Worm (Caenorhabditis elegans) whole organism, L2 larva: ENCODE measurements around the gene Y24D9A.7.

ENCODE experiments used
- C34F6.9 ChIP-seq: fragments of 150-350 bp; optimal IDR thresholded peaks from 2 replicates; lab custom pipeline; 2014; ENCODE audit warnings: missing biosample characterization, missing genetic modification characterization
- R02D3.7 ChIP-seq: fragments of 150-350 bp; optimal IDR thresholded peaks from 2 replicates; lab custom pipeline; 2014; ENCODE audit warnings: missing biosample characterization, missing genetic modification characterization
- ZK546.5 ChIP-seq: sonication (generic microtip); optimal IDR thresholded peaks from 2 replicates; lab custom pipeline; 2017; ENCODE audit warnings: missing biosample characterization, missing genetic modification characterization
- ama-1 ChIP-seq: fragments of 150-350 bp; optimal IDR thresholded peaks from 2 replicates; lab custom pipeline; 2018; ENCODE audit warnings: inconsistent platforms
- ceh-16 ChIP-seq: fragments of 150-350 bp; optimal IDR thresholded peaks from 2 replicates; lab custom pipeline; 2014; ENCODE audit warnings: missing biosample characterization, missing genetic modification characterization
- elt-3 ChIP-seq: sonication (generic microtip); optimal IDR thresholded peaks from 2 replicates; lab custom pipeline; 2017; ENCODE audit warnings: missing biosample characterization, missing genetic modification characterization
- lin-39 ChIP-seq: fragments of 150-350 bp; optimal IDR thresholded peaks from 2 replicates; lab custom pipeline; 2014; ENCODE audit warnings: missing biosample characterization, missing genetic modification reagents, missing genetic modification characterization
- lsy-2 ChIP-seq, 2 experiments: fragments of 150-350 bp in 1 of 2; sonication (generic microtip) in 1 of 2; optimal IDR thresholded peaks; 2 replicates each; lab custom pipeline; 2014 to 2017; ENCODE audit warnings: missing biosample characterization in 2 of 2, missing genetic modification characterization in 2 of 2
- nhr-10 ChIP-seq: sonication (generic microtip); optimal IDR thresholded peaks from 2 replicates; lab custom pipeline; 2017; ENCODE audit warnings: missing biosample characterization, missing genetic modification characterization
- nhr-21 ChIP-seq: fragments of 150-350 bp; optimal IDR thresholded peaks from 2 replicates; lab custom pipeline; 2014; ENCODE audit warnings: missing biosample characterization, missing genetic modification characterization
- nhr-6 ChIP-seq: fragments of 150-350 bp; optimal IDR thresholded peaks from 2 replicates; lab custom pipeline; 2014; ENCODE audit warnings: missing biosample characterization, missing genetic modification characterization
- unc-62 ChIP-seq: fragments of 150-350 bp; optimal IDR thresholded peaks from 2 replicates; lab custom pipeline; 2014; ENCODE audit warnings: missing biosample characterization, missing genetic modification reagents, missing genetic modification characterization
- ztf-11 ChIP-seq: sonication (generic microtip); optimal IDR thresholded peaks from 2 replicates; lab custom pipeline; 2017; ENCODE audit warnings: missing biosample characterization, missing genetic modification characterization

DNA sequence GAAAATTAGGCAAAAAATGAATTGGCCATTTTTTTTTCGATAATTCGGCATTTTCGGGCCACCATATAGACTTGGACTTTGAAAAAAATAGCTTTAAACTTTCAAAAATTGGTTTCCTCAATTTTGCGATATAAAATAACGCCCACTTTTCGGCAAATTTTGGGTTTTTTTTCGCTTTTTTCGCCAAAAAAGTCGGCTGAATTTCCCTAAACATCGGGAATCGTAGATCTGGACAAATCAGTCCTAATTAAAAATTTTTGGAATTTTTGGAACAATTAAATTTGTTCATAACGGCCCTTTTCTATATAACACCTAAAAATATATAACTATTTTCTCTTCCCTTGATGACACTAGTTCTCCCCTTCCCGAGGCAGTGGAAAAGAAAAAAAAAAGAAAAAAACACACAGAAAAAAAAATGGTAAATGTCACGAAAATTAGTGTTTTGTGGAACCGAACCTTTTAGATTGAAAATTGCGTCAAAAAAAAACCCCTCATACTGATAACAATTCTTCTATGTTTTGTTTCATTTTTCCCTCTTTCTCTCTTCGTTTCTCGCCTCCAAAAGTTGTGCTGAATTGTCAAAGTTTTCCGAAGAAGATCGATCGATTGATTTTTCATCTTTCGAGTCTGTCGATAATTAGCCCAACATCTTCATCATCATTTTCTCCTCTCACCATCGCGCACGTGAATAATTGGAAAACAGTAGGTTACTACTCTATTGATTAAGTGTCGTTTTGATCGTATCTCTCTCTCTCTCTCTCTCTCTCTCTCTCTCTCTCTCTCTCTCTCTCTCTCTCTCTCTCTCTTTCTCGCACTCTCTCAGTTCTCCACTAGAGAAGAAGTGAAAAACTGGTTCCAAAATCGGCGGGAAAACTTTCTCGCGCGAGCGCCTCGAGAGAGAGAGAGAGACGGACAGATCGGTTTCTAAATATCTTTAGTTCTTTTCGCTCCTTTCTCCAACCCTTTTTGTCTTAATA lies 4.3 kb downstream of the Y24D9A.7 start, which contains the start of gene Y24D9A.6:
- TF ChIP-seq ztf-11 (tag; lab: Kevin White, UChicago) (no peak), nhr-6 (tag; lab: Kevin White, UChicago) (peak; percentile 84), lsy-2 (tag; optimal IDR thresholded peaks at IDR 0.05; lab: Kevin White, UChicago) (peak; percentile 7 to 75), R02D3.7 (no peak), nhr-10 (tag; lab: Kevin White, UChicago) (no peak), ZK546.5 (tag; lab: Kevin White, UChicago) (no peak), elt-3 (no peak), C34F6.9 (peak; percentile 44), ceh-16 (tag; lab: Kevin White, UChicago) (peak; percentile 100), ama-1 (lab: Kevin White, UChicago) (no peak), nhr-21 (tag; lab: Kevin White, UChicago) (peak; percentile 93), lin-39 (tag; lab: Kevin White, UChicago) (no peak), unc-62 (GFP tag; lab: Kevin White, UChicago) (no peak)
